Fruit fly (Drosophila melanogaster) whole organism, embryonic: ENCODE results near the gene TwdlK.

Experiments
- CG15479 ChIP-seq: fragments of 200-800 bp; sonication (Bioruptor generic); optimal IDR thresholded peaks from 3 replicates; lab custom pipeline; 2019; ENCODE audit warnings: missing biosample characterization, mild to moderate bottlenecking, missing genetic modification characterization, moderate library complexity
- CG17568 ChIP-seq: fragments of 200-800 bp; sonication (Bioruptor generic); optimal IDR thresholded peaks from 2 replicates; lab custom pipeline; 2018; ENCODE audit warnings: missing biosample characterization, mild to moderate bottlenecking, missing genetic modification characterization, moderate library complexity
- Gug ChIP-seq: fragments of 200-800 bp; sonication (Bioruptor generic); IDR thresholded peaks from 4 replicates; pipeline ENCODE4 v1.3.6; 2022; ENCODE audit warnings: missing biosample characterization, missing genetic modification characterization
- Trl ChIP-seq, 3 experiments: fragments of >200 bp in 2 of 3; fragments of 200-800 bp in 1 of 3; sonication (Bioruptor generic) in 1 of 3; optimal IDR thresholded peaks; 2 replicates in 1 of 3; 3 replicates in 2 of 3; lab custom pipeline; 2016 to 2017; ENCODE audit warnings: missing biosample characterization in 1 of 3, missing genetic modification characterization in 1 of 3
- lov ChIP-seq, 2 experiments: fragments of 200-800 bp in 1 of 2; fragments of >200 bp in 1 of 2; sonication (Bioruptor generic) in 1 of 2; IDR thresholded peaks in 1 of 2; optimal IDR thresholded peaks in 1 of 2; 2 replicates in 1 of 2; 3 replicates in 1 of 2; pipeline versions ENCODE4 v1.3.6 to Lab custom; 2017 to 2022; ENCODE audit warnings: missing biosample characterization in 1 of 2, missing genetic modification characterization in 1 of 2

dm6 chr3R:26618818-26619217, 9.7 kb downstream of the TwdlK start, which contains the start of gene TwdlM:
- TF ChIP-seq Trl (optimal IDR thresholded peaks at IDR 0.05; lab: Kevin White, UChicago): no peak
- TF ChIP-seq Trl (GFP tag; optimal IDR thresholded peaks at IDR 0.05; lab: Kevin White, UChicago): no peak
- TF ChIP-seq Gug: no peak
- no peak for TF ChIP-seq lov (optimal IDR thresholded peaks at IDR 0.05; lab: Kevin White, UChicago)
- no peak for TF ChIP-seq lov (GFP tag; IDR thresholded peaks at IDR 0.05; lab: Robert Waterston, UW)
- no peak for TF ChIP-seq CG15479 (GFP tag; lab: Kevin White, UChicago)
- no peak for TF ChIP-seq CG17568 (GFP tag; lab: Kevin White, UChicago)
